Worm (Caenorhabditis elegans) whole organism, midembryonic: ENCODE data around the gene acl-4.

Experiments used
- T22C8.4 ChIP-seq: fragments of 200-800 bp; sonication (Bioruptor generic); IDR thresholded peaks from 2 replicates; pipeline ENCODE4 v1.3.6; 2022; ENCODE audit warnings: missing genetic modification characterization, missing compliant biosample characterization
- cog-1 ChIP-seq: sonication (generic microtip); optimal IDR thresholded peaks from 2 replicates; lab custom pipeline; 2016; ENCODE audit warnings: missing genetic modification characterization, missing compliant biosample characterization
- flt-1 ChIP-seq: fragments of 200-800 bp; sonication (Bioruptor generic); IDR thresholded peaks from 2 replicates; pipeline ENCODE4 v1.3.6; 2022; ENCODE audit warnings: missing genetic modification characterization, missing compliant biosample characterization
- klf-2 ChIP-seq: fragments of 200-800 bp; sonication (Bioruptor generic); conservative IDR thresholded peaks from 2 replicates; pipeline ENCODE4 v1.3.6; 2022; ENCODE audit warnings: missing genetic modification reagents, missing genetic modification characterization, missing compliant biosample characterization
- med-1 ChIP-seq: sonication (generic microtip); optimal IDR thresholded peaks from 2 replicates; lab custom pipeline; 2017; ENCODE audit warnings: missing genetic modification characterization, mild to moderate bottlenecking, missing compliant biosample characterization, antibody characterized with exemption, missing genetic modification reagents; ENCODE audit not compliant: insufficient read depth
- ref-1 ChIP-seq: fragments of 200-800 bp; sonication (Bioruptor generic); conservative IDR thresholded peaks from 2 replicates; pipeline ENCODE4 v1.3.6; 2022; ENCODE audit warnings: missing genetic modification reagents, missing genetic modification characterization, missing compliant biosample characterization
- tab-1 ChIP-seq: fragments of 200-800 bp; sonication (Bioruptor generic); IDR thresholded peaks from 2 replicates; pipeline ENCODE4 v1.3.6; 2022; ENCODE audit warnings: missing genetic modification characterization, missing compliant biosample characterization
- ztf-23 ChIP-seq: fragments of 200-800 bp; sonication (Bioruptor generic); IDR thresholded peaks from 2 replicates; pipeline ENCODE4 v1.3.6; 2022; ENCODE audit warnings: missing genetic modification reagents, missing genetic modification characterization, missing compliant biosample characterization
- ztf-29 ChIP-seq: fragments of 200-800 bp; sonication (Bioruptor generic); IDR thresholded peaks from 2 replicates; pipeline ENCODE4 v1.3.6; 2022; ENCODE audit warnings: missing genetic modification reagents, missing genetic modification characterization, missing compliant biosample characterization

DNA sequence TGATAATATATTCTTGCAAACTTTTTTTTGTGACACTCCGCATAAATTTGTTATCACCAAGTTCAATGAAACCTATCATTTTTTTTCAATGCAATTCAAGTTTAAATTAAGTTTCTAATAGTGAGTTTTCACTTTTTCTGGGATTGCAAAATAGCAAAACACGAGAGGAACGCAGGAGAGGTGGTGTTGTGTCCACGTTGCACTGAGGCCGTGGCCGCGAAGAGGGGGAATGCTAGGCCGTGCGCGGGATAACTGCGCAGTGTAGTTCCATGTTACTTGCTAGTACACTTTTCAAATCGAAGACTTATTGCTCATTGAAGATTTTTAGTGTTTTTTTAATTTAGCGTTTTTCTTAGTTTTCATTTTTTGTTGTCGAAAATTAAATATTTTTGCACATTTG, 37.9 kb upstream of the acl-4 start:
- TF ChIP-seq flt-1 (GFP tag; lab: Robert Waterston, UW) (0 out of 2 replicates have a peak, but pooled peaks have one; percentile 29), klf-2 (GFP tag; lab: Robert Waterston, UW) (no peak), T22C8.4 (GFP tag; lab: Robert Waterston, UW) (no peak), med-1 (no peak), ztf-23 (no peak), ref-1 (GFP tag; lab: Robert Waterston, UW) (no peak), cog-1 (tag; lab: Kevin White, UChicago) (no peak), tab-1 (GFP tag; lab: Robert Waterston, UW) (no peak), ztf-29 (GFP tag; lab: Robert Waterston, UW) (no peak)
